Worm (Caenorhabditis elegans) whole organism, mixed stage, embryonic: ENCODE measurements around the gene ctsa-1.2.

Experiments used
- bed-3 ChIP-seq: fragments of 200-800 bp; sonication (Bioruptor generic); optimal IDR thresholded peaks from 3 replicates; lab custom pipeline; 2018; ENCODE audit warnings: mild to moderate bottlenecking, missing genetic modification characterization, moderate library complexity, missing compliant biosample characterization
- ceh-39 ChIP-seq: fragments of 150-350 bp; optimal IDR thresholded peaks from 2 replicates; lab custom pipeline; 2014; ENCODE audit warnings: missing biosample characterization, missing genetic modification characterization
- elt-1 ChIP-seq: sonication (generic microtip); optimal IDR thresholded peaks from 2 replicates; lab custom pipeline; 2017; ENCODE audit warnings: missing genetic modification characterization, mild to moderate bottlenecking, missing compliant biosample characterization, antibody characterized with exemption, moderate library complexity, borderline replicate concordance; ENCODE audit not compliant: insufficient read depth
- elt-3 ChIP-seq: fragments of 150-350 bp; optimal IDR thresholded peaks from 2 replicates; lab custom pipeline; 2014; ENCODE audit warnings: missing biosample characterization, missing genetic modification characterization
- lin-13 ChIP-seq: fragments of 150-350 bp; optimal IDR thresholded peaks from 2 replicates; lab custom pipeline; 2014; ENCODE audit warnings: missing biosample characterization, missing genetic modification characterization
- lin-32 ChIP-seq: fragments of 200-800 bp; sonication (Bioruptor generic); optimal IDR thresholded peaks from 2 replicates; lab custom pipeline; 2018; ENCODE audit warnings: mild to moderate bottlenecking, missing genetic modification characterization, missing compliant biosample characterization
- mab-5 ChIP-seq: fragments of 150-350 bp; optimal IDR thresholded peaks from 2 replicates; lab custom pipeline; 2014; ENCODE audit warnings: missing biosample characterization, missing genetic modification characterization
- nhr-12 ChIP-seq: fragments of 150-350 bp; optimal IDR thresholded peaks from 2 replicates; lab custom pipeline; 2014; ENCODE audit warnings: missing biosample characterization, missing genetic modification characterization
- nhr-237 ChIP-seq: fragments of 150-350 bp; optimal IDR thresholded peaks from 2 replicates; lab custom pipeline; 2014; ENCODE audit warnings: missing biosample characterization, missing genetic modification characterization
- nhr-28 ChIP-seq: fragments of 150-350 bp; optimal IDR thresholded peaks from 2 replicates; lab custom pipeline; 2014; ENCODE audit warnings: missing biosample characterization, missing genetic modification characterization
- nhr-76 ChIP-seq: sonication (generic microtip); optimal IDR thresholded peaks from 2 replicates; lab custom pipeline; 2017; ENCODE audit warnings: missing biosample characterization, missing genetic modification characterization
- snpc-4 ChIP-seq: fragments of 150-350 bp; optimal IDR thresholded peaks from 2 replicates; lab custom pipeline; 2014; ENCODE audit warnings: missing biosample characterization, missing genetic modification characterization
- unc-39 ChIP-seq: fragments of 150-350 bp; optimal IDR thresholded peaks from 2 replicates; lab custom pipeline; 2014; ENCODE audit warnings: missing biosample characterization, missing genetic modification characterization
- unc-62 ChIP-seq: fragments of 150-350 bp; optimal IDR thresholded peaks from 2 replicates; lab custom pipeline; 2014; ENCODE audit warnings: missing biosample characterization, missing genetic modification reagents, missing genetic modification characterization

DNA sequence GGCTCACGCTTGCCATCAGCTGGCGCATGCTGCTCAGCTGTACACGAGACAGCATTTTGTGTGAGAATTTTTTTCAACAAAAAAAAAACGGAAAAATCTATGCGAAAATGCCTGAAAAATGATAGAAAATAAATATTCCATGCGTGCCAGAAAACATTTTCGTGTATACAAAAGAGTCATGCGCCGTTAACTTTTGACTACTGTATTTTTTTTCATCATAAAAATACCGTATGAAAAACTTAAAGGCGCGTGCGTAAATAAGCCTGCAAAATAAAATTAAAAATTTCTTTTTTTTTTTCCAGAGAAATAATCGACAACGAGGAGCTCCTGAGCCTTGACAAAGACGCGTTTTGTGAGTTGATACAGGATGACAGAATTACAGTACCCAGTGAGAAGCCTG, 49.2 kb upstream of the ctsa-1.2 start:
- TF ChIP-seq nhr-237 (tag; lab: Kevin White, UChicago) (no peak), nhr-76 (tag; lab: Kevin White, UChicago) (no peak), mab-5 (no peak), elt-1 (tag; lab: Kevin White, UChicago) (no peak), ceh-39 (tag; lab: Kevin White, UChicago) (no peak), bed-3 (no peak), lin-13 (tag; lab: Kevin White, UChicago) (no peak), nhr-28 (no peak), nhr-12 (tag; lab: Kevin White, UChicago) (no peak), unc-39 (no peak), unc-62 (GFP tag; lab: Kevin White, UChicago) (no peak), snpc-4 (tag; lab: Kevin White, UChicago) (no peak), lin-32 (GFP tag; lab: Kevin White, UChicago) (no peak), elt-3 (tag; lab: Kevin White, UChicago) (no peak)
